Comparison of ENCODE assay signal across 4 fruit fly cellular contexts in genomic region chr3R:22669121-22669520, dm6.
TF ChIP-seq lines count a peak whose summit lies in the region.

No protein-coding gene starts in this region.

- TF ChIP-seq CTCF in whole organism, embryonic (GFP tag; optimal IDR thresholded peaks at IDR 0.05; lab: Kevin White, UChicago) = no peak

TF ChIP-seq in whole organism, adult, 20 proteins besides CTCF, POLR2A, EP300 and RAD21:
- TF ChIP-seq Mnt (GFP tag; optimal IDR thresholded peaks at IDR 0.05; lab: Kevin White, UChicago) (no peak), CG12768 (GFP tag; optimal IDR thresholded peaks at IDR 0.05; lab: Kevin White, UChicago) (peak; percentile 21), cic (GFP tag; optimal IDR thresholded peaks at IDR 0.05; lab: Kevin White, UChicago) (peak; percentile 13)
TF ChIP-seq in whole organism, adult: peak in this region for 2.

TF ChIP-seq in whole organism, embryonic, 481 proteins besides CTCF, POLR2A, EP300 and RAD21:
- TF ChIP-seq BtbVII (GFP tag; optimal IDR thresholded peaks at IDR 0.05; lab: Kevin White, UChicago) (no peak), sug (tag; optimal IDR thresholded peaks at IDR 0.05; lab: Kevin White, UChicago) (peak; percentile 43), cwo (GFP tag; optimal IDR thresholded peaks at IDR 0.05; lab: Kevin White, UChicago) (no peak), CG12769 (tag; optimal IDR thresholded peaks at IDR 0.05; lab: Kevin White, UChicago) (peak; percentile 36), CG34376 (GFP tag; optimal IDR thresholded peaks at IDR 0.05; lab: Kevin White, UChicago) (peak; percentile 49), CG3995 (GFP tag; optimal IDR thresholded peaks at IDR 0.05; lab: Kevin White, UChicago) (peak; percentile 86), sd (tag; optimal IDR thresholded peaks at IDR 0.05; lab: Kevin White, UChicago) (peak; percentile 4), exex (tag; optimal IDR thresholded peaks at IDR 0.05; lab: Kevin White, UChicago) (peak; percentile 18), Pdp1 (GFP tag; optimal IDR thresholded peaks at IDR 0.05; lab: Kevin White, UChicago) (peak in 1 of 2 experiments; percentile 27), mirr (GFP tag; optimal IDR thresholded peaks at IDR 0.05; lab: Kevin White, UChicago) (peak; percentile 58), Med (GFP tag; lab: Kevin White, UChicago) (peak; percentile 44), CG11504 (tag; optimal IDR thresholded peaks at IDR 0.05; lab: Kevin White, UChicago) (no peak), CG8290 (GFP tag; optimal IDR thresholded peaks at IDR 0.05; lab: Kevin White, UChicago) (no peak), CG8290 (tag; optimal IDR thresholded peaks at IDR 0.05; lab: Kevin White, UChicago) (peak in 1 of 2 experiments; percentile 15), CG10543 (GFP tag; optimal IDR thresholded peaks at IDR 0.05; lab: Kevin White, UChicago) (peak; percentile 1), gce (GFP tag; IDR thresholded peaks at IDR 0.05; lab: Robert Waterston, UW) (no peak), Rfx (GFP tag; IDR thresholded peaks at IDR 0.05; lab: Robert Waterston, UW) (no peak)

TF ChIP-seq in whole organism, prepupa, 60 proteins besides CTCF, POLR2A, EP300 and RAD21:
- TF ChIP-seq fkh (GFP tag; optimal IDR thresholded peaks at IDR 0.05; lab: Kevin White, UChicago) (peak; percentile 81), ss (GFP tag; optimal IDR thresholded peaks at IDR 0.05; lab: Kevin White, UChicago) (no peak), CG9139 (GFP tag; optimal IDR thresholded peaks at IDR 0.05; lab: Kevin White, UChicago) (no peak)
TF ChIP-seq in whole organism, prepupa: peak in this region for 1.

TF ChIP-seq in whole organism, wandering third instar larva, 38 proteins besides CTCF, POLR2A, EP300 and RAD21:
- TF ChIP-seq CrebA (GFP tag; optimal IDR thresholded peaks at IDR 0.05; lab: Kevin White, UChicago; ENCODE audit: borderline replicate concordance) (no peak), Rel (GFP tag; optimal IDR thresholded peaks at IDR 0.05; lab: Kevin White, UChicago) (no peak), Rel (tag; optimal IDR thresholded peaks at IDR 0.05; lab: Kevin White, UChicago) (peak; percentile 70)
